Worm (Caenorhabditis elegans): Measurements from ENCODE around the gene F46B6.10.
A peak's percentile ranks its signal among the peaks of the same experiment; 100 is the strongest.

Gene F46B6.10

ce11 chrV:9791332-9791731 is 10.5 kb downstream of the F46B6.10 start, which contains the start of gene lipl-2 (continued):
- TF ChIP-seq F44E2.7 (GFP tag; IDR thresholded peaks at IDR 0.05) (no peak), ZK546.5 (tag; optimal IDR thresholded peaks at IDR 0.05) (no peak), snpc-4 (tag; optimal IDR thresholded peaks at IDR 0.05) (no peak), madf-5 (GFP tag; IDR thresholded peaks at IDR 0.05) (no peak), lin-15B (tag; optimal IDR thresholded peaks at IDR 0.05) (no peak), ceh-32 (tag; optimal IDR thresholded peaks at IDR 0.05; ENCODE audit: poor library complexity) (no peak), T20F7.1 (GFP tag; optimal IDR thresholded peaks at IDR 0.05) (peak; percentile 33), ctbp-1 (GFP tag; IDR thresholded peaks at IDR 0.05) (no peak), ceh-62 (tag; optimal IDR thresholded peaks at IDR 0.05) (no peak), ztf-7 (tag; optimal IDR thresholded peaks at IDR 0.05) (no peak), nhr-11 (tag; optimal IDR thresholded peaks at IDR 0.05) (no peak), ama-1 (optimal IDR thresholded peaks at IDR 0.05) (no peak), aha-1 (tag) (no peak), zip-2 (tag; optimal IDR thresholded peaks at IDR 0.05) (no peak), daf-8 (GFP tag; IDR thresholded peaks at IDR 0.05) (no peak), zfp-3 (GFP tag; conservative IDR thresholded peaks at IDR 0.05) (no peak), nhr-76 (tag; optimal IDR thresholded peaks at IDR 0.05) (no peak), lir-3 (tag; optimal IDR thresholded peaks at IDR 0.05) (no peak), mdl-1 (tag; optimal IDR thresholded peaks at IDR 0.05) (peak in 1 of 2 experiments; percentile 36), D1046.2 (GFP tag; IDR thresholded peaks at IDR 0.05) (no peak), nhr-10 (tag; optimal IDR thresholded peaks at IDR 0.05) (no peak), mep-1 (tag; optimal IDR thresholded peaks at IDR 0.05) (no peak), F37D6.2 (tag; optimal IDR thresholded peaks at IDR 0.05) (no peak), Y5F2A.4 (GFP tag; optimal IDR thresholded peaks at IDR 0.05) (no peak), egl-27 (tag; optimal IDR thresholded peaks at IDR 0.05) (no peak), T26A8.4 (GFP tag; IDR thresholded peaks at IDR 0.05) (no peak), ztf-11 (tag; optimal IDR thresholded peaks at IDR 0.05) (no peak), skn-1 (tag; optimal IDR thresholded peaks at IDR 0.05) (no peak), F26F4.8 (GFP tag; conservative IDR thresholded peaks at IDR 0.05) (no peak), F49E8.2 (tag; optimal IDR thresholded peaks at IDR 0.05; ENCODE audit: borderline replicate concordance) (no peak), duxl-1 (tag; optimal IDR thresholded peaks at IDR 0.05; ENCODE audit: poor library complexity) (no peak), nhr-102 (tag; optimal IDR thresholded peaks at IDR 0.05) (peak; percentile 3), php-3 (GFP tag; IDR thresholded peaks at IDR 0.05) (peak; percentile 69), nhr-237 (tag; optimal IDR thresholded peaks at IDR 0.05) (no peak), spr-3 (GFP tag; optimal IDR thresholded peaks at IDR 0.05) (no peak), R02D3.7 (tag; optimal IDR thresholded peaks at IDR 0.05) (no peak), spr-1 (tag; optimal IDR thresholded peaks at IDR 0.05) (no peak), nhr-42 (GFP tag; IDR thresholded peaks at IDR 0.05) (peak; percentile 62; the same call in 1 of the 2 replicates)

ce11 chrV:9789657-9790261 is 12.1 kb downstream of the F46B6.10 start, which contains the start of gene ztf-7:
Gene ztf-7 (minus strand): TSS chrV:9789707.
- no peak; the same call in 1 of the 2 replicates for TF ChIP-seq set-16 (GFP tag; IDR thresholded peaks at IDR 0.05)
- TF ChIP-seq snpc-1.2 (GFP tag; IDR thresholded peaks at IDR 0.05), result 0 out of 2 replicates have a peak, but pooled peaks have one; percentile 18
- peak; percentile 29 for TF ChIP-seq skn-1 (tag; optimal IDR thresholded peaks at IDR 0.05)
- TF ChIP-seq F10B5.3 (tag; optimal IDR thresholded peaks at IDR 0.05), result peak; percentile 79
- TF ChIP-seq mxl-3 (GFP tag; optimal IDR thresholded peaks at IDR 0.05), result peak; percentile 99
- no peak for TF ChIP-seq tag-97 (GFP tag; IDR thresholded peaks at IDR 0.05)
- TF ChIP-seq lim-7 (GFP tag; IDR thresholded peaks at IDR 0.05), result peak; percentile 24; the same call in 1 of the 2 replicates
- peak; percentile 97 for TF ChIP-seq mep-1 (tag; optimal IDR thresholded peaks at IDR 0.05)
- no peak for TF ChIP-seq ceh-82 (tag; optimal IDR thresholded peaks at IDR 0.05)
- peak; percentile 87 for TF ChIP-seq F37D6.2 (tag; optimal IDR thresholded peaks at IDR 0.05)
- no peak for TF ChIP-seq attf-4 (tag; optimal IDR thresholded peaks at IDR 0.05)
- peak; percentile 85 for TF ChIP-seq nhr-25 (tag; optimal IDR thresholded peaks at IDR 0.05; ENCODE audit: borderline replicate concordance, insufficient read depth)
- no peak for TF ChIP-seq Y48G9A.11 (GFP tag; IDR thresholded peaks at IDR 0.05)
- TF ChIP-seq nhr-6 (tag; optimal IDR thresholded peaks at IDR 0.05), result peak; percentile 87
- peak; percentile 95 for TF ChIP-seq rbr-2 (tag; optimal IDR thresholded peaks at IDR 0.05)
- TF ChIP-seq nhr-76 (tag; optimal IDR thresholded peaks at IDR 0.05), result peak; percentile 48
- peak; percentile 100 for TF ChIP-seq hlh-11 (tag; optimal IDR thresholded peaks at IDR 0.05)
- peak; percentile 96 for TF ChIP-seq ceh-20 (GFP tag; IDR thresholded peaks at IDR 0.05)
- TF ChIP-seq lin-39 (tag; optimal IDR thresholded peaks at IDR 0.05), result no peak
- TF ChIP-seq daf-12 (tag; optimal IDR thresholded peaks at IDR 0.05), result no peak
